Worm (Caenorhabditis elegans): Measurements from ENCODE around the gene tag-89.

tag-89 gene

DNA sequence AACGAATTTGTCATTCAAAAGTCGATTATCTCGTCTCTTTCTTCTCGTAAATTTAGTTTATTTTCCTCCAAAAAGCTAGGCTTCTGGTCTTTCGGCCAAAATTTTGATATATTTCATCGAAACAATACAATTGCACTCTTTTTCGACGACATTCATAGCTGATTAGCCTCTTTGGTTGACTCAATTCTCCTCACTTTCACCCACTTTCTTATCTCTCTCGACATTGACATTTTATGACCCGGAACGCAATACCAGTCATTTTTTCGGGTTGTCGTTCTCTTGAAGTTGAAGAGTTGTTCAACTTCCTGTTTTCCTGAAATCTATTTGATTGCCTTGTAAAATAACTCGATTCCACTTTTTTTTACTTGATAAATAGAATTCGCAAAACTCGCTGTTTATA, 40.2 kb downstream of the tag-89 start:
- TF ChIP-seq tab-1 (GFP tag; IDR thresholded peaks at IDR 0.05) (no peak), flt-1 (GFP tag; IDR thresholded peaks at IDR 0.05) (no peak)

DNA sequence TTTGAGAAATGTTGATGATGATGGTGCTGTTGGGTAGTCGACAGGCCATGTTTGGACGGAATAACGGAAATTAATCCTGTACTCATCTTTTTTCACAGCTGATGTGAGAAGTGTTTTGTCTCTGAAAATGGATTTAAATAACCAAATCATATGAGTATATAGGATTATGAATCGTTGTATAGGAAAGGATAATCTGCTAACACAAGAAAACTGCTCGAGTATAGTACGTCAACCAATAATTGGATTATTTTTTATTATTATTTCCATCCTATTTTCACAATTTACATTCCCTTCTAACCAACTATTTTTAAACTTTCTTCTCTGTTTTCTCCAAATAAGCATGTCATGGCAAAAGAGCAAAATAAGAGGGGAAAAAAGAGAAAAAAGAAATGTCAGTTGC, 41.4 kb downstream of the tag-89 start:
- no peak for TF ChIP-seq flt-1 (GFP tag; IDR thresholded peaks at IDR 0.05)
- TF ChIP-seq ztf-29 (GFP tag; IDR thresholded peaks at IDR 0.05) = no peak
- no peak for TF ChIP-seq med-1 (GFP tag; optimal IDR thresholded peaks at IDR 0.05; ENCODE audit: insufficient read depth)
- no peak for TF ChIP-seq ztf-23 (GFP tag; IDR thresholded peaks at IDR 0.05)
- no peak for TF ChIP-seq ref-1 (GFP tag; conservative IDR thresholded peaks at IDR 0.05)
- TF ChIP-seq tab-1 (GFP tag; IDR thresholded peaks at IDR 0.05) = no peak
- no peak for TF ChIP-seq cog-1 (tag; optimal IDR thresholded peaks at IDR 0.05)
- TF ChIP-seq T22C8.4 (GFP tag; IDR thresholded peaks at IDR 0.05) = no peak
- TF ChIP-seq klf-2 (GFP tag; conservative IDR thresholded peaks at IDR 0.05) = no peak

DNA sequence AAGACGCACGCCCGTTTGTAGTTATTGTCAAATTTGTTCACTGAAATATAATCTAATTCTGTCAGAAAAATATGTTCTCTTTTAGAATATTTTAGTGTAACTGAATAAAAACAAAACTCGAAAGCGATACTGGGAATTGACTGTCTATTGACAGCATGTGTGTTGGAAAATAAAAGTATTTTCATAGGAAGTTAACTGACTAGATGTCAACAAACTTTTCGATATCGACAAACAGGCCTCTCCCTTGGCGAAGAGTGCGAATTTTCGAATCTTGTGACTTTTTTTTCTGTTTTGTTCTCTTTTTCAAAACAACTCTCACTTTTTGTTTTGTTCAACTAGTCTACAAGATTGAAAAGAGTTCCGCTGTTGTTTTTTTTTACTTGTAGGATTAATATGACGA, 43.9 kb downstream of the tag-89 start:
- TF ChIP-seq med-1 (GFP tag; optimal IDR thresholded peaks at IDR 0.05; ENCODE audit: insufficient read depth) (no peak), klf-2 (GFP tag; conservative IDR thresholded peaks at IDR 0.05) (no peak), flt-1 (GFP tag; IDR thresholded peaks at IDR 0.05) (no peak), ztf-29 (GFP tag; IDR thresholded peaks at IDR 0.05) (no peak), T22C8.4 (GFP tag; IDR thresholded peaks at IDR 0.05) (no peak), tab-1 (GFP tag; IDR thresholded peaks at IDR 0.05) (no peak), cog-1 (tag; optimal IDR thresholded peaks at IDR 0.05) (no peak), ztf-23 (GFP tag; IDR thresholded peaks at IDR 0.05) (no peak), ref-1 (GFP tag; conservative IDR thresholded peaks at IDR 0.05) (no peak)
